Worm (Caenorhabditis elegans): ENCODE data around the gene lit-1.

DNA sequence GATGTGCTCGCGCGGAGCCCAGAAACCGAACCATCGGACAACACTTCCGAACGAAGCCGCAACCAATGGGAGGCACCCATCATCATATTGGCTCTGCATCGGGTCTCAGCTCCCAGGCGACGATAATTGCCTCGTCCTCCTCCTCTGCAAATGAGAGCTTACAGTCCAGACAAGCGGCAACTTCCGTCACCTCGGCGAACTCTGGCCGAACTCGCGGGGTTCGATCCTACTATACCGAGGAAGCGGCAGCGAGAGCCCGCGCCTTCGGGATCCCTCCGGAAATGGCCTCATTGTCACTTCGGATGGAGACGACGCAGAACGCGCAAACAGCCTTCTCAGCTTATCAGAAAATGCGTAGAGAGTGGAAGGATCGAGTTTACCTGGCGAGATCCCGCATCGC, 46.8 kb upstream of the lit-1 start:
- TF ChIP-seq aly-2 (tag; optimal IDR thresholded peaks at IDR 0.05) (no peak), mep-1 (tag; optimal IDR thresholded peaks at IDR 0.05) (no peak)

All from whole organism, L1 larva.